Worm (Caenorhabditis elegans) whole organism, early embryonic: Measurements from ENCODE around the gene K08D9.2.

Experiments used
- B0310.2 ChIP-seq: sonication (generic microtip); optimal IDR thresholded peaks from 2 replicates; lab custom pipeline; 2016; ENCODE audit warnings: mild to moderate bottlenecking, missing genetic modification characterization, missing compliant biosample characterization
- F13C5.2 ChIP-seq: sonication (generic microtip); optimal IDR thresholded peaks from 2 replicates; lab custom pipeline; 2017; ENCODE audit warnings: mild to moderate bottlenecking, missing genetic modification characterization, inconsistent platforms, missing compliant biosample characterization
- aly-1 ChIP-seq: sonication (generic microtip); optimal IDR thresholded peaks from 2 replicates; lab custom pipeline; 2016; ENCODE audit warnings: missing genetic modification characterization, missing compliant biosample characterization
- ama-1 ChIP-seq: fragments of 150-350 bp; optimal IDR thresholded peaks from 2 replicates; lab custom pipeline; 2014
- ceh-13 ChIP-seq: fragments of 200-800 bp; sonication (Bioruptor generic); optimal IDR thresholded peaks from 2 replicates; lab custom pipeline; 2018; ENCODE audit warnings: mild to moderate bottlenecking, missing genetic modification characterization, missing compliant biosample characterization
- ceh-36 ChIP-seq: sonication (generic microtip); optimal IDR thresholded peaks from 2 replicates; lab custom pipeline; 2016; ENCODE audit warnings: missing genetic modification characterization, inconsistent platforms, missing compliant biosample characterization
- ets-7 ChIP-seq: sonication (generic microtip); optimal IDR thresholded peaks from 2 replicates; lab custom pipeline; 2016; ENCODE audit warnings: missing genotype, missing genetic modification characterization, missing compliant biosample characterization
- flt-1 ChIP-seq: fragments of 200-800 bp; sonication (Bioruptor generic); IDR thresholded peaks from 2 replicates; pipeline ENCODE4 v1.3.6; 2022; ENCODE audit warnings: missing genetic modification characterization, missing compliant biosample characterization
- hmbx-1 ChIP-seq: sonication (generic microtip); optimal IDR thresholded peaks from 2 replicates; lab custom pipeline; 2016; ENCODE audit warnings: mild to moderate bottlenecking, missing genetic modification characterization, missing compliant biosample characterization
- hmg-4 ChIP-seq: fragments of 200-800 bp; sonication (Bioruptor generic); optimal IDR thresholded peaks from 2 replicates; lab custom pipeline; 2018; ENCODE audit warnings: mild to moderate bottlenecking, missing genetic modification characterization, missing compliant biosample characterization
- hnd-1 ChIP-seq: sonication (generic microtip); optimal IDR thresholded peaks from 2 replicates; lab custom pipeline; 2016; ENCODE audit warnings: missing genetic modification characterization, missing compliant biosample characterization
- pes-1 ChIP-seq: fragments of 200-800 bp; sonication (Bioruptor generic); IDR thresholded peaks from 2 replicates; pipeline ENCODE4 v1.3.6; 2022; ENCODE audit warnings: missing genetic modification reagents, missing genetic modification characterization, missing compliant biosample characterization
- scrt-1 ChIP-seq: fragments of 200-800 bp; sonication (Bioruptor generic); IDR thresholded peaks from 2 replicates; pipeline ENCODE4 v1.3.6; 2022; ENCODE audit warnings: missing genetic modification characterization, missing compliant biosample characterization
- sea-1 ChIP-seq: fragments of 200-800 bp; sonication (Bioruptor generic); conservative IDR thresholded peaks from 2 replicates; pipeline ENCODE4 v1.3.6; 2022; ENCODE audit warnings: missing genetic modification characterization, missing compliant biosample characterization
- tbx-11 ChIP-seq: fragments of 200-800 bp; sonication (Bioruptor generic); IDR thresholded peaks from 2 replicates; pipeline ENCODE4 v1.3.6; 2022; ENCODE audit warnings: missing genetic modification characterization, missing compliant biosample characterization
- tbx-37 ChIP-seq: fragments of 200-800 bp; sonication (Bioruptor generic); conservative IDR thresholded peaks from 2 replicates; pipeline ENCODE4 v1.3.6; 2022; ENCODE audit warnings: missing genetic modification reagents, missing genetic modification characterization, missing compliant biosample characterization
- tra-4 ChIP-seq: sonication (generic microtip); optimal IDR thresholded peaks from 2 replicates; lab custom pipeline; 2017; ENCODE audit warnings: missing genetic modification characterization, missing compliant biosample characterization

K08D9.2 gene

DNA sequence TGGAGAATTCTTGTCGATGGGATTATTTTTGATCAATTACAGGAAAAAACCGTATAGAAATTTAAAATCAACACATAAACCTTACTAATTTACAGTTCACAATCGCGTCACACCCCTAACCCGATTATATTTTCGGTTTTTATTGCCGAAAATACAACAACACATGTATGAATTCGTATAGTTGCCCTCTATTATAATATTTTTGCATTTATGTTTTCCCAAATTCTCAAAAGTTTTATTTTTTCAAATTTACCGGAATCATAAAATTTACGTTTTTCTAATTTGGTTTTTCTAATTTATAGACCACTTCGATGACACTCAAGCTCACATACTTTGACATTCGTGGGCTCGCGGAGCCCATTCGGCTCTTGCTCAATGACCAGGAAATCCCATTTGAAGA, 15.5 kb downstream of the K08D9.2 start, which contains the start of gene gst-23:
gst-23 (plus strand) TSS at position 301 of the 400 bp plus-strand sequence.
- no peak for TF ChIP-seq tbx-37 (GFP tag; lab: Robert Waterston, UW)
- no peak for TF ChIP-seq ceh-13 (GFP tag; lab: Kevin White, UChicago)
- no peak for TF ChIP-seq ama-1 (lab: Kevin White, UChicago)
- TF ChIP-seq scrt-1 (GFP tag; lab: Robert Waterston, UW) = no peak

DNA sequence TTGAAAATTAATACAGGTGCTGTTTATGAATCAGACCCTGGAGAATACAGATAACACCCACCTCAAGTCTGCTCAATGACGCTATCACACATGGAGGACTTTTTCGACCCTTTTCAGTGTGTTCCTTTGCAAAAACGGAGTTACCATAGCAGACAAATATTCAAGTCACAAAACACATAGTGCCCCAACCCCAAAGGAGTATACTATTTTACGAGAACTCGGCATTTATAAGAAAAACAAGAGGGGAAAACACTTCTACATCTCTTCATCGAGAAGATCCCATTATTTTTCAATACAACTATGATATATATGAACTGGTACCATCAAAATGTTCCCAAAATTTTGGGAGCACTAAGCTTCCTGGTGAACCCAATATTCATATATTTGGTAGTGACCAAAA, 17.2 kb downstream of the K08D9.2 start, which contains the start of gene srj-7:
srj-7 (plus strand) TSS at position 301 of the 400 bp plus-strand sequence.
- no peak for TF ChIP-seq ets-7
- no peak for TF ChIP-seq F13C5.2 (tag; lab: Kevin White, UChicago)
- TF ChIP-seq sea-1 (GFP tag; lab: Robert Waterston, UW) = no peak
- TF ChIP-seq B0310.2 (tag; lab: Kevin White, UChicago) = no peak
- TF ChIP-seq tbx-37 (GFP tag; lab: Robert Waterston, UW) = no peak
- TF ChIP-seq tbx-11 = no peak
- TF ChIP-seq flt-1 (GFP tag; lab: Robert Waterston, UW) = no peak
- no peak for TF ChIP-seq pes-1 (GFP tag; lab: Robert Waterston, UW)
- TF ChIP-seq hnd-1 (tag; lab: Kevin White, UChicago) = no peak
- no peak for TF ChIP-seq hmbx-1 (tag; lab: Kevin White, UChicago)
- TF ChIP-seq aly-1 (tag; lab: Kevin White, UChicago) = no peak
- TF ChIP-seq tra-4 (tag; lab: Kevin White, UChicago) = no peak
- TF ChIP-seq ceh-36 (tag; lab: Kevin White, UChicago) = no peak
- TF ChIP-seq ama-1 (lab: Kevin White, UChicago) = no peak
- TF ChIP-seq ceh-13 (GFP tag; lab: Kevin White, UChicago) = no peak
- no peak for TF ChIP-seq hmg-4
- no peak for TF ChIP-seq scrt-1 (GFP tag; lab: Robert Waterston, UW)

DNA sequence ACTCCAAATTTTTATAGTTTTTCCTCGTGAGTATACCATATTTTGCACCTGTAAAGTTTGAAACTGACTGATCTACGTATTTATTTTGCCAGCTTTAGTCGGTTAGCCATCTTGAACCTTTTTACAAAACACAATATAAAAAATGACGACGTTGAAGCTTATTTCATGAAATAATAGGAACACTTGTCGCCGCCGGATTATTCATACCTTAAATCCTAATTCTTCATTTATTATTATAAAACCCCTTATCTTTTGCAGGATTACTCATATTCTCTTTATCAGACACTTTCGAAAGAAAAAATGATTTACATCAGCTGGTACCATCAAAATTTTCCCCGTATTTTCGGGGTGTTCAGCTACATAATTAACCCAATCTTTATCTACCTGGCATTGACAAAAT, 20.0 kb downstream of the K08D9.2 start, which contains the start of gene srj-8:
srj-8 (plus strand) TSS at position 301 of the 400 bp plus-strand sequence.
- no peak for TF ChIP-seq hnd-1 (tag; lab: Kevin White, UChicago)
- TF ChIP-seq tbx-11 = no peak
- no peak for TF ChIP-seq hmbx-1 (tag; lab: Kevin White, UChicago)
- TF ChIP-seq B0310.2 (tag; lab: Kevin White, UChicago) = no peak
- TF ChIP-seq tra-4 (tag; lab: Kevin White, UChicago) = no peak
- no peak for TF ChIP-seq flt-1 (GFP tag; lab: Robert Waterston, UW)

DNA sequence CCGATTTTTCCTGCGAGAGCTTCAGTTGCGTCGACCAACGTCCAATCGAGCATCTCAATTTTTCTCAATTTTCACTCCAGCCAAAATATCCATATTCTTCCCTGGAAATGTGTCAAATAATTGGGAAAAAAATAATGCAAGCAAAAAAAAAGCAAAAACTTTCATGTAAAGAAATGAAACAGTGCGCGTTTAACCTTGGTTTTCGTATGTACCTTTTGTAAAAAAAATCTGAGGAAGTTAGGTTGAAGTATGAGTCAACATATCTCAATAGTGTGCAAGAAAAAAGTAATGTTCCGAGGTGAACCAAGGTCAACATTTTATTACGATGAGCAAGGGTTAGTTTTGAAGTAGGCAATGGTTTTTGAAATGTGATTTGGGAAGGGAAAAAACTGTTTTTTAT, 22.7 kb downstream of the K08D9.2 start, which contains the start of gene T28A11.13:
T28A11.13 (minus strand) TSS at position 101 of the 400 bp plus-strand sequence.
- no peak for TF ChIP-seq ama-1 (lab: Kevin White, UChicago)

DNA sequence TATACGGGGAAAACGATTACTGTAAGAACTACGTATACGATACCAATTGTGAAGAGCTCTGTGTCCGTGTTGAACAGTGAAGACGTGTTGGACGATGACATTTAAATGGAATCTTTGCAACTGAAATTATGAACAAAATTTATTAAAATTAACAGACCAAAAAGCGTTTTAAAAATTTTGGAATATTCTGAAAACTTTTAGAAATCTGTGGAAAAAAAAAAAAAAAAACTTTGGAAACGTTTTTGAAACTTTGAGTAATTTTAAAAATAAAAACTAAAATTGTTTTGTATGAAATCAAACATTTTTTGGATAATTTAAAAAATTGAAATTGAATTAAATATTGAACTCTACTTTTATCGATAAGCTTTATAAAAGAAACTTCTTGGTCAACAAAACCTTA, 28.6 kb downstream of the K08D9.2 start, which contains the start of gene srt-63:
srt-63 (minus strand) TSS at position 101 of the 400 bp plus-strand sequence.
- TF ChIP-seq hnd-1 (tag; lab: Kevin White, UChicago) = no peak
- no peak for TF ChIP-seq ceh-36 (tag; lab: Kevin White, UChicago)
- TF ChIP-seq tbx-11 = no peak
- no peak for TF ChIP-seq F13C5.2 (tag; lab: Kevin White, UChicago)
- no peak for TF ChIP-seq aly-1 (tag; lab: Kevin White, UChicago)
- TF ChIP-seq sea-1 (GFP tag; lab: Robert Waterston, UW) = no peak
- TF ChIP-seq ceh-13 (GFP tag; lab: Kevin White, UChicago) = no peak
- no peak for TF ChIP-seq B0310.2 (tag; lab: Kevin White, UChicago)
- no peak for TF ChIP-seq flt-1 (GFP tag; lab: Robert Waterston, UW)
- TF ChIP-seq tra-4 (tag; lab: Kevin White, UChicago) = no peak
- TF ChIP-seq ets-7 = no peak
- no peak for TF ChIP-seq tbx-37 (GFP tag; lab: Robert Waterston, UW)
- TF ChIP-seq pes-1 (GFP tag; lab: Robert Waterston, UW) = no peak

DNA sequence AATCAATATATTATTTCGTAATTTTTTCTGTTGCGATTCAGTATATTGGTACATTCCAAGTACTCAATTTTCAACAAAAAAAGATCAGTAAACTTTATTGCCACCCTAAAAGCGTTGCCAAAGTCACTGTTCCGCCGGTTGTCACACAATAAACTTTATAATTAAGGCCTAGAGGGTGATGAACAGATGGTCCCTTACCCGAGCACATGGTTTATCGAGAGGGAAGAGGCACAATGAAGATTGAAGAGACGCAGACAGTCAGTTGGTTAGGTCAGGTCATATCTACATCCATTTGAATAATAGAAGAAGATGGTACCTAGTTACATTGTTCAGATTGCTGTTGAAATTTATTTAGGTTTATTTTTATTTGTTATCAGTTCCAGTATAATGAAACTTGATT, 29.3 kb downstream of the K08D9.2 start:
- TF ChIP-seq pes-1 (GFP tag; lab: Robert Waterston, UW) (no peak), scrt-1 (GFP tag; lab: Robert Waterston, UW) (no peak)

DNA sequence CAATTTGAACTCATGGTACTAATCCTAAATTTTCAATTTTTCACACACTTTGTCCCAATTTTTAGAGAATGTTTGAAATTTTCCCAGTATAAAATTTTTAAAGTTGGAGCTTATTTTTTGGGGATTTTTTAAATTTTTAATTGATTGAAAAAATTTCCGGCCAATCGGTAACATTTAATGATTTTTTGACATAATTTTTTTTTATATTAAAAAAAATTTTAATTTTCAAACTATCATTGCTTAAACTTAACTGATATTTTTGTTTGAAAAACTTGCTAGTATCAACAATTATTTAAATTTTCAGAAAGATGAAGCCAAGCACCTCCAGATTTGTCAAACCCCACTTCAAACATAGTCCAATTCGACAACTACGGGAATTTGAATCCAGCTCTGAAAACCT, 29.8 kb downstream of the K08D9.2 start, which contains the start of gene T28A11.22:
T28A11.22 (plus strand) TSS at position 301 of the 400 bp plus-strand sequence.
- TF ChIP-seq hmg-4 (no peak), F13C5.2 (tag; lab: Kevin White, UChicago) (no peak), tbx-11 (no peak), scrt-1 (GFP tag; lab: Robert Waterston, UW) (no peak), ama-1 (lab: Kevin White, UChicago) (no peak), pes-1 (GFP tag; lab: Robert Waterston, UW) (no peak), ets-7 (no peak), flt-1 (GFP tag; lab: Robert Waterston, UW) (no peak), tra-4 (tag; lab: Kevin White, UChicago) (no peak), sea-1 (GFP tag; lab: Robert Waterston, UW) (no peak), ceh-13 (GFP tag; lab: Kevin White, UChicago) (no peak), tbx-37 (GFP tag; lab: Robert Waterston, UW) (no peak), aly-1 (tag; lab: Kevin White, UChicago) (no peak), hmbx-1 (tag; lab: Kevin White, UChicago) (no peak), hnd-1 (tag; lab: Kevin White, UChicago) (no peak), ceh-36 (tag; lab: Kevin White, UChicago) (no peak), B0310.2 (tag; lab: Kevin White, UChicago) (no peak)

DNA sequence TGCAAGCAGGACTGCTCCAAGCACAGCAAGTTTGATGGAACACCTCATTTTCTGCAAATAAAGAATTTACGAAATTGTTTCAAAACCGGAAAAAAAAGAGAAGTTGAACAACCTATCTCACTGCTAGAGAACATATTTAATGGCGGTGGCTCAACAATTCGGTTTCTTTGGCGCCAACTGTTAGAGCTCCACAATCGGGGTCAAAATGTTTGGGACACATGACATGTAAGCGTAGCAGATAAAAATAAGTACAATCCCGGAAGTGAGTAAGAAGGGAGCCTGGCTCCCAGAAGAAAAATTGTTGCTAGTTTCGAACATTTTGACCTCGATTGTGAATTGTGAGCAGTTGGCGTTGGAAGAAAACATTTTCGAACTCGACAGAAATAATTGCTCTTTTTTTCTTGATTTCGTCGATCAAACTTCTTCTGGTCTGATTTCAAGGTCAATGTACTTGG, 31.7 kb downstream of the K08D9.2 start, which contains the start of gene T28A11.16:
T28A11.16 (minus strand) TSS at position 51 of the 455 bp plus-strand sequence.
- TF ChIP-seq tra-4 (tag; lab: Kevin White, UChicago) (no peak), scrt-1 (GFP tag; lab: Robert Waterston, UW) (no peak), flt-1 (GFP tag; lab: Robert Waterston, UW) (no peak)
